Worm (Caenorhabditis elegans) whole organism, mixed stage, embryonic: ENCODE data around the gene C25G4.2.

Source experiments
- elt-3 ChIP-seq: fragments of 150-350 bp; optimal IDR thresholded peaks from 2 replicates; lab custom pipeline; 2014; ENCODE audit warnings: missing biosample characterization, missing genetic modification characterization
- lin-13 ChIP-seq: fragments of 150-350 bp; optimal IDR thresholded peaks from 2 replicates; lab custom pipeline; 2014; ENCODE audit warnings: missing biosample characterization, missing genetic modification characterization
- mep-1 ChIP-seq: fragments of 150-350 bp; optimal IDR thresholded peaks from 2 replicates; lab custom pipeline; 2017; ENCODE audit warnings: missing biosample characterization, missing genetic modification reagents, missing genetic modification characterization, inconsistent platforms
- nhr-12 ChIP-seq: fragments of 150-350 bp; optimal IDR thresholded peaks from 2 replicates; lab custom pipeline; 2014; ENCODE audit warnings: missing biosample characterization, missing genetic modification characterization
- nhr-237 ChIP-seq: fragments of 150-350 bp; optimal IDR thresholded peaks from 2 replicates; lab custom pipeline; 2014; ENCODE audit warnings: missing biosample characterization, missing genetic modification characterization
- nhr-28 ChIP-seq: fragments of 150-350 bp; optimal IDR thresholded peaks from 2 replicates; lab custom pipeline; 2014; ENCODE audit warnings: missing biosample characterization, missing genetic modification characterization
- nhr-76 ChIP-seq: sonication (generic microtip); optimal IDR thresholded peaks from 2 replicates; lab custom pipeline; 2017; ENCODE audit warnings: missing biosample characterization, missing genetic modification characterization
- pha-4 ChIP-seq: fragments of 150-350 bp; optimal IDR thresholded peaks from 2 replicates; lab custom pipeline; 2018; ENCODE audit warnings: missing biosample characterization, missing genetic modification reagents, missing genetic modification characterization
- snpc-4 ChIP-seq: fragments of 150-350 bp; optimal IDR thresholded peaks from 2 replicates; lab custom pipeline; 2014; ENCODE audit warnings: missing biosample characterization, missing genetic modification characterization
- sptf-1 ChIP-seq: sonication (generic microtip); optimal IDR thresholded peaks from 2 replicates; lab custom pipeline; 2017; ENCODE audit warnings: mild to moderate bottlenecking, missing genetic modification characterization, moderate library complexity, missing compliant biosample characterization
- unc-39 ChIP-seq: fragments of 150-350 bp; optimal IDR thresholded peaks from 2 replicates; lab custom pipeline; 2014; ENCODE audit warnings: missing biosample characterization, missing genetic modification characterization
- unc-62 ChIP-seq: fragments of 150-350 bp; optimal IDR thresholded peaks from 2 replicates; lab custom pipeline; 2014; ENCODE audit warnings: missing biosample characterization, missing genetic modification reagents, missing genetic modification characterization

ce11 chrIV:12416629-12417404 lies 27.0 kb downstream of the C25G4.2 start:
- TF ChIP-seq unc-62 (GFP tag; lab: Kevin White, UChicago) (no peak), unc-39 (no peak), lin-13 (tag; lab: Kevin White, UChicago) (no peak), nhr-76 (no peak), sptf-1 (tag; lab: Kevin White, UChicago) (peak; percentile 52), snpc-4 (no peak), pha-4 (no peak), nhr-28 (tag; lab: Kevin White, UChicago) (no peak), nhr-237 (tag; lab: Kevin White, UChicago) (no peak), nhr-12 (tag; lab: Kevin White, UChicago) (no peak), mep-1 (tag; lab: Kevin White, UChicago) (no peak), elt-3 (tag; lab: Kevin White, UChicago) (no peak)
